Worm (Caenorhabditis elegans) whole organism, dauer: ENCODE measurements around the gene T24H7.2.

Experiments
- unc-62 ChIP-seq: sonication (generic microtip); optimal IDR thresholded peaks from 2 replicates; lab custom pipeline; 2017; ENCODE audit warnings: missing biosample characterization, missing genetic modification reagents, missing genetic modification characterization

Gene T24H7.2

DNA sequence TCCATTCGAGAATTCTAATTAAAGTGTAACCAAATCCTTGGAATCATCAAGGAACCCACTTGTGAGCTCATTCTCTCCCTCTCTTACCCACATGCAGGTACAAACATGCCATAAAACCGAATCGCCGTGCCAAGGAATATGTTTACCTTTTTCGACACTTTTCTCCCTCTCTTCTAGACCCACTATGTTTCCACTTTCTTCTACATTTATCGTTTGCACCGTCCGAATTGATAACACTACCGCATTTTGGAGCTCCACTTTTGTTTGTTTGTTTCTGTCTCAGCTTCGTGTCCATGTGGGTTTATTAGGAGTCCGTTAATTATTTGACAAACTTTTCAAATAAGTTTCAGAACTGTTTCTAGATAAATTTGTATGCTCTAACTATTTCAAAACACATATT, 34.8 kb downstream of the T24H7.2 start:
- no peak for TF ChIP-seq unc-62

DNA sequence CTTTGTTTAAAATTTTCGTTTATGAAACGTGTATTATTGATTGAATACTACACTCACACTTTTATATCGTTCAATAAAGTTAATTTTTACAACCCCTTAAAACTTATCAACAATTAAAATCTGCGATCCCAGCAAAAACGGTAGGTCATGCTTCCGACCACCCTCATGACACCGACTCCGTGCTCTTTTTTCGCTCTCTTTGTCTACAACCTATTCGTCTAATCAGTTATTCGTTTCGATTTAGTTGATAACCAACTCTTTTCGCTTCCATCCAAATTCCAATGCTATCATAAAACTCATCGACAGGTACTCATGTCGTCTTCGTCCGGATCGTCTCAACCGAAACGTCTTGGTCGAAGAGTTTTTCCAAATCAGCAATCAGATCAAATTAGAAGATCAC, 36.0 kb downstream of the T24H7.2 start, which contains the start of gene F13H8.1:
Gene F13H8.1, plus strand, starts transcription at position 311 of the 400 bp plus-strand sequence.
- no peak for TF ChIP-seq unc-62

DNA sequence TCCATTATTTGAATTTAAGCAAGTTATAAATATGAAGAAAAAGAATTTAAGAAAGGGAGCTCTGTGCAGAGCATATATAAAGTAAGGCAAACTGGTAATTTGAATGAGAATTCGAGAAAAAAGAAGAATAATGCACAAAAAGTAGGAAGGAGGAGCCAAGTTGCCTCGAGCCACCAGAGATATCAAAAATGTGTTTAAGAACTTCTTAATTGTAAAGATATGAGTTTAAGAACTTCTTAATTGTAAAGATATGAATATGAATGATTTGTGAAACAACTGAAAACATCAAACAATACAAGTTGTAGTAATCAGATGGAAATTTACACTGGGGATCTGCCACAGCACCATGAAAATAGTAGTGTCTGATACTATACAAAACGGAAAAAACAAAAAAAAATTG, 39.8 kb downstream of the T24H7.2 start, which contains the start of gene F13H8.6:
Gene F13H8.6, minus strand, starts transcription at position 101 of the 400 bp plus-strand sequence.
- no peak for TF ChIP-seq unc-62

DNA sequence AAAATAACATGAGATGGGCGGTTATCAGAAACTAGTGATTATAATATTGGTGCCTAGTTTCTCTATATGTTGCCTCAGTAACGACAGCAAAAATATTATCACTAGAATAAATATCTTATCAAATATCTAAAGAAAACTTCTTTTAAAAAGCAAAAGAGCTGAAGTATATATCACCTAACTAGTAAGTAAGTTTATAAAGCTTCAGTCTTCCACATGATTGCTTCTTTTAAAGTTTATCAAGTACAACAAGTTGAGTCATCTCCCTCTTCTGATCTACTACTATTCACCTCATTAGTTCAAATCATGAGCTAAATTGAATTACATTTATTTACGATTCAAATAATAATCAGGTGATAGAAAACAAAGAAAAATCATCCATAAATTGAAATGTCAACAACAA, 41.0 kb downstream of the T24H7.2 start:
- no peak for TF ChIP-seq unc-62

DNA sequence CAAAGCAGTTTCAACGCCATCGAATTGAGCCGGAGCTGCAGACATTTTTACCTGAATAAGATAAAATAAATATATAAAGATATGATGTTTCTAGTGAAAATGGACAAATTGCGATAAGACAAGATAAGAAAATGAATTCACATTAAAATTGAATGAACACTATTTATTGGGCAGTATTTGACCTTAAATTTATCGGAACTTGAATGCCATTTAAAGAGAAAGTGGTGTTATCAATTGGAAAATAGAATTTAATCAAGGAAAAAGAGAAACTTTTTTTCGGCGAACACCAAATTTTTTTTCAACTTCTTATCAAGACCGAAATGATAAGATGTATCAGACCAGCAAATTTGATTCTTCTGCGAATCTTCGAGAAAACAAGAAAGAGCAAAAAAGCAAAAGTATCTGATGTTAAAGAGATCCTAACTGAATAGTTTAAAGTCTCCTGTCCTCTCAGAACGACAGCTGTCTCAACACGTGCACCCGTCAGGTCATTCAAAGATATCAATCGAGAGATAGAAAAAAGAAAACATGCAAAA, 43.0 kb downstream of the T24H7.2 start, which contains the start of gene upb-1:
Gene upb-1, minus strand, starts transcription at position 51 of the 536 bp plus-strand sequence.
- TF ChIP-seq unc-62: no peak

DNA sequence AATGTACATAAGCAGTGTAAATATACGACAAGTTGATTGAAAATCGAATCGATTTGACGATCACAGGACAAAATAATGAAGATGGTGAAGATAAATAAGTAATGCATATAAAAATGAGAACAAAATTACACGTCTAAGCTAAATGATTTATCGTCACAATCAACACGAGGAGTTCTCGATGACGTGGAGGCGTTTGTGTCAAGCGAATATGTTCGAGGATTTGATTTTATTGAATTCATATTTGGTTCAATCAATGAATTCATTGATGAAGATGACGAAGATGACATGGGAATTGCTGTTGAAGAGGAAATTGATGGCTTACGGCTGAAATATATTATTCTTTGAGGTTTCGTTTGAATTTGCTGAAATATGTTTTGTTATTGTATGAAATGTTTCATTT, 45.4 kb downstream of the T24H7.2 start, which contains the start of gene nyn-3:
Gene nyn-3, minus strand, starts transcription at position 101 of the 400 bp plus-strand sequence.
- no peak for TF ChIP-seq unc-62

DNA sequence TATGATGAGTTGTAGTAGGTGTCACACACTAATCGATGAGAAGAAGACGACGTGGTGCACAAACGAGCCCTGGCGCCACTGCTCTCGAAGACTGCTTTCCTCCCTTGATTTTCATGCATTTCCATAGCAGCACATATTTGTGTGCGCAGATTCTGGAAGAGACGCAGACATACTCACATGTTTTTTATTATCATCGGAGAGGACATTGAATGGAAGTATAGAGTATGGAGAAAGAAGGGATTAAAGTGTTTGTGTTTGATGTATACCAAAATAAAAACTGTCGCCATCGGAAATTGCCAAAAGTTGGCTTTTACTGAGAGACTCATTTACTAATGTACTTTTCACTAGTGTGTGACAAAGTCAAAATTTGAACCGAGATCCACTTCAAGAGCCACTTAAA, 47.1 kb downstream of the T24H7.2 start, which contains the start of gene mps-1:
Gene mps-1, minus strand, starts transcription at position 101 of the 400 bp plus-strand sequence.
- TF ChIP-seq unc-62: no peak
